Fruit fly (Drosophila melanogaster): ENCODE results near the gene Tango10.

DNA sequence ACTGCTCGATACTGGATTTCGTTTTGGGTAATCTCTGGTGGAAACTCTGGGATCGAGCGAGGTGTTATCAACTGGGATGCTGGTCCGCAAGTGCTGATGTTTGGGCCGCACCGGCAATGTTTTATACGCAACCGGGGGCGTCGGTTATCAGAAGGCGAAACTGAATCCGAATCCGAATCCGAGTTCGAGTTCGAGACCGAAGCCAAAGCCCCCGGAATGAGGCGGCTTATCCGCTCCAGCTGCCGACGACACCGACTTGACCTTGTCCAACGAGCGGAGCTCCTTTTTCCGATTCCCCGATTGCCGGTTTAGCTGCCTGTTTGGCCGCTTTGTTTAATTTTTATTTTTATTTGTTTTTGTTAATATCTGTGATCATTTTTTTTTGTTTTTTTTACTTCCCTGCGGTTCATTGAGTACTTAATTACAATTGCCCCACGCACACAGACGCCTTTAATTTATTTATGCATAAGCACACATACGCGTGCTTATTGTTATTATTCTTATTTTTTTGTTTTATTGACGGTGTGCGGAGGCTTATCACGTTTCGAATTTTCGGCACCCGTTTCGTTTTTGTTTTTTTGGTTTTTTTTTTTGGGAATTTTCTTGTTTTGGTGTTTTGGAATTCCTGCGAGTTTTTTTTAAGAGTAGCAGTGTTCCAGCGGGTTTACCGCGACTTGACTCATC is 15.0 kb upstream of the Tango10 start, which contains the start of gene CG2444:
- no peak for TF ChIP-seq CrebB (tag; optimal IDR thresholded peaks at IDR 0.05)
- TF ChIP-seq Doc2 (GFP tag; IDR thresholded peaks at IDR 0.05) = no peak
- no peak for TF ChIP-seq odd (GFP tag; optimal IDR thresholded peaks at IDR 0.05)
- TF ChIP-seq Bdp1 (GFP tag; optimal IDR thresholded peaks at IDR 0.05) = no peak
- TF ChIP-seq Optix (GFP tag; IDR thresholded peaks at IDR 0.05) = no peak
- no peak for TF ChIP-seq CG42726 (GFP tag; IDR thresholded peaks at IDR 0.05; ENCODE audit: partially characterized antibody)
- no peak for TF ChIP-seq disco-r (GFP tag; optimal IDR thresholded peaks at IDR 0.05)
- TF ChIP-seq CG13894 (tag; optimal IDR thresholded peaks at IDR 0.05) = no peak
- no peak for TF ChIP-seq CG10321 (GFP tag; IDR thresholded peaks at IDR 0.05)
- no peak for TF ChIP-seq fd64A (GFP tag; optimal IDR thresholded peaks at IDR 0.05)
- TF ChIP-seq C15 (GFP tag; IDR thresholded peaks at IDR 0.05) = no peak
- TF ChIP-seq Mes4 (GFP tag; optimal IDR thresholded peaks at IDR 0.05) = no peak
- no peak for TF ChIP-seq NC2α (GFP tag; optimal IDR thresholded peaks at IDR 0.05)
- TF ChIP-seq CG16815 (GFP tag; optimal IDR thresholded peaks at IDR 0.05) = no peak
